Fruit fly (Drosophila melanogaster) S2 (cell line): ENCODE data around the gene Rpt3.

Experiments used
- CG8478 ChIP-seq: fragments of >200 bp; optimal IDR thresholded peaks from 2 replicates; lab custom pipeline; 2018
- CTCF ChIP-seq, 2 experiments: fragments of >200 bp; optimal IDR thresholded peaks; 2 replicates each; lab custom pipeline; 2018

DNA sequence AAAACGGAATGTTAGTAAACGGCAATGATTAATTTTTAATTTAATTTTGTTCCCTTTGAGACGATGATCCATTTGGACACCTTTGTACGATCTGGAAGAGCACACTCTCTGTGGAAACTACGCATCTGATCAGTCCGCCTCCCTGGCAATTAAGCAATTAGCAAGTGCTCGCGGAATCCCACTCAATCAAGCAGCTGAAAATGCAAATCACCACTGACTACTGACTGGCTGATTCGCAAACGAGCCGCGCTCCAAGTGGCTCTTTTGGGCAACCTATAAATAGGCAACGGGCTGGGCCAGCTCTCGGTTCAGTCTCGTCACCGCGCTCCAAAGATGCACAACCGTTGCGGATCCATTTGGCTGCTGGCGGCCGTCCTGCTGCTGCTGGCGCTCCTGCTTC is 18.9 kb downstream of the Rpt3 start, which contains the start of gene CG15201:
- TF ChIP-seq CG8478 = no peak
- no peak for TF ChIP-seq CTCF (optimal IDR thresholded peaks at IDR 0.05; lab: Kevin White, UChicago)
